Fruit fly (Drosophila melanogaster) whole organism: ENCODE measurements around the gene CG31275.

Experiments
- CG8478 ChIP-seq: fragments of >200 bp; optimal IDR thresholded peaks from 2 replicates; lab custom pipeline; 2018; ENCODE audit warnings: inconsistent platforms
- Dll ChIP-seq: fragments of >200 bp; optimal IDR thresholded peaks from 2 replicates; lab custom pipeline; 2017
- EcR ChIP-seq, 2 experiments: fragments of >200 bp; optimal IDR thresholded peaks; 2 replicates each; lab custom pipeline; 2017; ENCODE audit warnings: missing biosample characterization in 2 of 2, missing genetic modification characterization in 2 of 2, missing genetic modification reagents in 2 of 2
- pan ChIP-seq: fragments of >200 bp; optimal IDR thresholded peaks from 2 replicates; lab custom pipeline; 2017
- psq ChIP-seq: fragments of >200 bp; optimal IDR thresholded peaks from 2 replicates; lab custom pipeline; 2017
- usp ChIP-seq: fragments of >200 bp; optimal IDR thresholded peaks from 2 replicates; lab custom pipeline; 2017; ENCODE audit warnings: missing biosample characterization, missing genetic modification characterization, mixed read lengths

CG31275 gene

DNA sequence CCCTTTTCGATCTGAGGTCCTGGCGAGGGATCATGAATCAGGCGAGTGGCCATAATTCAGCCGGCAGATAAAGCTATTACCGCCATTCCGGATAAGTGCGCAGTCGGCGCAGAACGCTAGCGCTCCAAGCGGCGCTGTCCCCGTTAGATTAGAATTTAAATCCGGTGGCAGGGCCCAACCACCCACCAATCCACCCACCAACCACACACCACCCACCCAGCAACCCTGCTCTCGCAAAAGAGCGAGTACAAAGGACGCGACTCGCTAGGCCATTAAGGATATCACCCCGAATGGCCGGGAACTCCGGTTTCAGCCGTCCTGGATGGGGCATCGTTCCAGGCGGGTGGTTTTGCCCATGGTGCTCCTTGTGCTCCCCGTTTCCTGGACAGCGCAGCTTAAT is 32.8 kb upstream of the CG31275 start:
- TF ChIP-seq Dll (lab: Kevin White, UChicago) (no peak), CG8478 (lab: Kevin White, UChicago) (no peak), pan (lab: Kevin White, UChicago) (no peak), usp (no peak), psq (no peak), EcR (GFP tag; optimal IDR thresholded peaks at IDR 0.05; lab: Kevin White, UChicago) (no peak)

dm6 chr3R:16783148-16783708 is 32.1 kb upstream of the CG31275 start:
- TF ChIP-seq pan (lab: Kevin White, UChicago): no peak
- TF ChIP-seq CG8478 (lab: Kevin White, UChicago): no peak
- TF ChIP-seq usp: no peak
- TF ChIP-seq psq: no peak
- TF ChIP-seq EcR (GFP tag; optimal IDR thresholded peaks at IDR 0.05; lab: Kevin White, UChicago): no peak
- no peak for TF ChIP-seq Dll (lab: Kevin White, UChicago)

dm6 chr3R:16782401-16782800 is 31.3 kb upstream of the CG31275 start:
- TF ChIP-seq usp: no peak
- TF ChIP-seq Dll (lab: Kevin White, UChicago): peak; percentile 21

DNA sequence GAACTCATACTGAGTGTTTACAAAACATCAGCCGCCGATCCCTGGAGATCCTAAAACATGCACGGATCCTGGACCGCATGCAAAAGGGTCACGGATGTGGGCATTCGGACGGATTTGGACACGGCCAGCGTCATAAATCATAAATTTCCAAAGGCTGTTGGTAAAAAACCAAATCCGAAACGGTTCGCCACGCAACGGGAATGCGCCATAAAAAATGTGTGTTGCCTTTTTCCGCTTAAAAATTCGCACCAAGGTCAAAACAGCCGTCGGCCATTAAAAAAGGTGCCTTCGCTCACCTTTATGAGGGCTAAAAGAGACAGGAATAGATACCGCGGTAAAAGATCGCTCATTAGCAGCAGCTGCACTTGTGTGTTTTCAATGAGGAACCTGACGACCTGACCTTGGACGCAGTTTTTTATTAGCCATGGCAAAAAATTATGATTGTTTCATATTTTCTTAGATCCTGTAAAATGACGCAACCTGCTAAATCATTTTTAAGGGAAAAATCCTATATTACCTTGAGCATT is 22.1 kb upstream of the CG31275 start:
- TF ChIP-seq EcR (GFP tag; optimal IDR thresholded peaks at IDR 0.05; lab: Kevin White, UChicago) (no peak), usp (no peak), psq (no peak), CG8478 (lab: Kevin White, UChicago) (no peak), pan (lab: Kevin White, UChicago) (no peak), Dll (lab: Kevin White, UChicago) (no peak)

DNA sequence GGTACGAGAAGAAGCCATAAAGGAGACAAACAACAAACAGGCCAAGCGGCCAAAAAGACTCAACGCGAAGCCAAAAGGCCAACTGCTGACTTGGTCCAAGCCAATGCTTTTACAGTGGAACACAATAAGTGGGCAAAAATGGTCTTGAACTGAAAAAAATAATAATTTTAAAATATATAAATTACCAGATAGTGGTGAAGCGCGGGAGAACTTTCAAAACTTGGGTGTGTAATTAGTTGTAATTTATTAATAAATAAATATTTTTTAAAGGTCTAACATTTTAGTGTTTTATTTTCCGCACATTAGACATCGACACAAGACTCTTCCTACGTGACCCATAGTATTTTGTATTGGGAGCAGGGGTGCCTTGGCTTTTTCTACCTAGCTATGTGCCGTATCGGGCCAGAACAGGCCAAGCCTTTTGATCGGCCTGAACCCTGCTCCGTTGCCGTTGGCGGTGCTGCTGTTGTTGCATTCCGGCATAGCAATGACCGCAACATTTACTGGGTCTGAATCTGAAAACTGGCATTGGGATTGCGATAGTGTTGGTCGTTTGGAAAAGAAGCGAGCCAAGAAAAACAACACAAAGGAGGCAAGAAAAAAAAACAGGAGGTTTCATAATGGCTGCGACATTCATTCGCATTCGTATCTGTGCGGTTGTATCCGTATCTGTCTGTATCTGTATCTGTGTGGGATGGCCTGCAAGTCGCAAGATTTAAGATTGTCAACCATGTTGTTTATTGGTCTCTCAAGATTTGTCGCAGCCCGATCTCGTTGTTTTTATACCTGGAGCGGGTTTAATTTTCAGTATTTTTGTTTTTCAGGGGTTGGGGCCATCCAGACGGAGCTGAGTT is 20.7 kb upstream of the CG31275 start:
- TF ChIP-seq CG8478 (lab: Kevin White, UChicago) (no peak), EcR (GFP tag; optimal IDR thresholded peaks at IDR 0.05; lab: Kevin White, UChicago) (no peak), Dll (lab: Kevin White, UChicago) (no peak), psq (no peak), pan (lab: Kevin White, UChicago) (no peak), usp (no peak)

DNA sequence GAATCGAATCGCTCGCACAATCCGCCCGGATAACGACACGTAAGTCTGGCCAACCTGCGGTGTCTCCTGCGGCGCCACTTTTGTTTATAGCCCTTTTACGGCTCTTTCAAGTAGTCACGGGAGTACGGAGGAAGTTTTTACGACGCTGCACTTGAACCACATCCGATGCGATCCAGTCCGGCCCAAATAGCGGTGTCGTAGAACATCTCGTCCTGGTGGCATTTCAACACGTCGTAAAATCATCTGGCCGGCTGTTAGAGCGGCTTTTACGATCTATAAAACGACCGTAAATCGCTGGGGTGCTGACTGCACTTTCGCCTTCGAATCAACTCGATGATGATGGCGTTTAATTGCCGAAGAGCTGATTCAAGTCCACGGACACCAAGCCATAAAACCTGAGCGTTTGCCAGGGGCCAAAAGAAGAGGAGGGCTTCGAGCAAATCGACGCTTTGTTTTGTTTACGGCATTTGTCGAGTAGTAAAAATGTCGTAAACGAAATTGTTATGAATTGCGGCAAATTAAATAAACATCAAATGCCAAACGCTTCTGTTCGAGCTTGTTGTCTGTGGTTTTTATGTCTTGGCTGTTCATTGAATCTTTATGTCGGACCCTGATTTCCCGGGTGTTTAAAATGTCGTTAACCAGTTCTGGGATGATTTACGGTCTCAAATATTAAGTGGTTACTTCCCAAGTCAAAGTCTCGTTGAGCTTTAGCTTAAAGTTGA is 19.7 kb upstream of the CG31275 start:
- TF ChIP-seq EcR (GFP tag; optimal IDR thresholded peaks at IDR 0.05; lab: Kevin White, UChicago): no peak
- no peak for TF ChIP-seq CG8478 (lab: Kevin White, UChicago)
- no peak for TF ChIP-seq usp
- no peak for TF ChIP-seq Dll (lab: Kevin White, UChicago)
- TF ChIP-seq pan (lab: Kevin White, UChicago): no peak
- no peak for TF ChIP-seq psq

dm6 chr3R:16769404-16769803 is 18.3 kb upstream of the CG31275 start:
- TF ChIP-seq pan (lab: Kevin White, UChicago) (no peak), usp (no peak), CG8478 (lab: Kevin White, UChicago) (no peak), EcR (GFP tag; optimal IDR thresholded peaks at IDR 0.05; lab: Kevin White, UChicago) (no peak), Dll (lab: Kevin White, UChicago) (no peak), psq (no peak)

DNA sequence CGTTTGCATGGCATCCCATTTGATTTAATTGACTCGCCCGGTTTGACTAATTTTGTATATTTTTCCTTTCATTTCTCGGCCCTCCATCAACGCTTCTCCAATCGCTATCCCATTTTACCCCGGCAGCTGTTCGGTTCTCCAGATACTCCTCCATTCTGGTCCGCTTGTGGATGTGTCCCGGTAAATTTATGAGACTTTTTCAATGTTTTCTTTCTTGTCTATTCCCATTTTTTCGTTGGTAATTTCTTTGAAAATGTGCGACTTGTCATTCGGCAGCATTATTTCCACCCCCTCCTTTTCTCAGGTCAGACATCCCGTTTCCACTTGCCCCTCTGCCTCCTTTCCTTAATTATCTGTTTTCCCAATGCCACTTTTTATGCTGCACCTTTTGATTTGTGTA is 14.6 kb upstream of the CG31275 start:
- TF ChIP-seq CG8478 (lab: Kevin White, UChicago): no peak
- TF ChIP-seq pan (lab: Kevin White, UChicago): no peak
- no peak for TF ChIP-seq psq
- no peak for TF ChIP-seq usp
- TF ChIP-seq EcR (GFP tag; optimal IDR thresholded peaks at IDR 0.05; lab: Kevin White, UChicago): no peak

DNA sequence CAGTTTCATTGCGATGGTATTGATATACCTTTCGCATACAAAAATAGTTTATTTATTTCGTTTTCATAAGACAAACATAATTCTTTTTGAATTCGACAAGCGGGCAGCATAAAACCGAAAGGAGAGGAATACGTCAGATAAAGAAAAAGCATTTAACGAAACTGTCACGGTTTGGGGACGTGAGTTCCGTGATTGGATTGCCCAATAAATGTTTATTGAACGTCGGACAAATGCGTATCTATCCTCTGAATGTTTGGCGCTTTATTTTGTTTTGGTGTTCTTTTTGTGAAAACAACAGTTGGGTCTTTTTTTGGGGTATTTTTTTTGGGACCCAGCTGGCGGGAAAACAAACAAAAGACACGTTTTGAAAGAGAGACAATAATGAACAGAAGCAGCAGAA is 14.0 kb upstream of the CG31275 start:
- TF ChIP-seq Dll (lab: Kevin White, UChicago) (no peak), psq (no peak), CG8478 (lab: Kevin White, UChicago) (no peak), usp (no peak), pan (lab: Kevin White, UChicago) (no peak), EcR (GFP tag; optimal IDR thresholded peaks at IDR 0.05; lab: Kevin White, UChicago) (no peak)

dm6 chr3R:16763907-16764573 is 12.9 kb upstream of the CG31275 start:
- TF ChIP-seq usp (no peak), EcR (GFP tag; optimal IDR thresholded peaks at IDR 0.05; lab: Kevin White, UChicago) (no peak), CG8478 (lab: Kevin White, UChicago) (peak; percentile 91), pan (lab: Kevin White, UChicago) (no peak), Dll (lab: Kevin White, UChicago) (peak; percentile 47), psq (no peak)

- TF ChIP-seq usp (no peak), psq (no peak), EcR (GFP tag; optimal IDR thresholded peaks at IDR 0.05; lab: Kevin White, UChicago) (no peak), Dll (lab: Kevin White, UChicago) (no peak), pan (lab: Kevin White, UChicago) (no peak), CG8478 (lab: Kevin White, UChicago) (no peak)
Measured at dm6 chr3R:16763435-16763834, 12.3 kb upstream of the CG31275 start.
